Worm (Caenorhabditis elegans) whole organism, early embryonic: Measurements from ENCODE around the gene M199.9.

Experiments
- F13C5.2 ChIP-seq: sonication (generic microtip); optimal IDR thresholded peaks from 2 replicates; lab custom pipeline; 2017; ENCODE audit warnings: mild to moderate bottlenecking, missing genetic modification characterization, inconsistent platforms, missing compliant biosample characterization
- ama-1 ChIP-seq: fragments of 150-350 bp; optimal IDR thresholded peaks from 2 replicates; lab custom pipeline; 2014
- ceh-36 ChIP-seq: sonication (generic microtip); optimal IDR thresholded peaks from 2 replicates; lab custom pipeline; 2016; ENCODE audit warnings: missing genetic modification characterization, inconsistent platforms, missing compliant biosample characterization
- scrt-1 ChIP-seq: fragments of 200-800 bp; sonication (Bioruptor generic); IDR thresholded peaks from 2 replicates; pipeline ENCODE4 v1.3.6; 2022; ENCODE audit warnings: missing genetic modification characterization, missing compliant biosample characterization

- TF ChIP-seq ama-1 (lab: Kevin White, UChicago) = no peak
- no peak for TF ChIP-seq scrt-1 (GFP tag; lab: Robert Waterston, UW)
- TF ChIP-seq F13C5.2 (tag; lab: Kevin White, UChicago) = peak; percentile 31
- TF ChIP-seq ceh-36 (tag; lab: Kevin White, UChicago) = no peak
Observed at ce11 chrIV:15107218-15107617, 20.4 kb downstream of the M199.9 start.
